Fruit fly (Drosophila melanogaster) whole organism, larva: Measurements from ENCODE around the gene Srg3.

Experiments
- noc ChIP-seq: fragments of 200-800 bp; sonication (Bioruptor generic); optimal IDR thresholded peaks from 3 replicates; lab custom pipeline; 2019; ENCODE audit warnings: missing biosample characterization, mild to moderate bottlenecking, missing genetic modification characterization, moderate library complexity

Srg3 gene

dm6 chr3L:9431848-9432623, 11.0 kb upstream of the Srg3 start:
- TF ChIP-seq noc (tag; lab: Kevin White, UChicago), result no peak

- TF ChIP-seq noc (tag; lab: Kevin White, UChicago), result no peak
Observed at dm6 chr3L:9432810-9433587, 10.0 kb upstream of the Srg3 start.

- no peak for TF ChIP-seq noc (tag; lab: Kevin White, UChicago)
Observed at dm6 chr3L:9435315-9435714, 7.7 kb upstream of the Srg3 start, which contains the start of gene CG42526. TSS of gene CG42526 (minus strand) at chr3L:9435399.

- TF ChIP-seq noc (tag; lab: Kevin White, UChicago), result no peak
Observed at dm6 chr3L:9435831-9436230, 7.2 kb upstream of the Srg3 start.

DNA sequence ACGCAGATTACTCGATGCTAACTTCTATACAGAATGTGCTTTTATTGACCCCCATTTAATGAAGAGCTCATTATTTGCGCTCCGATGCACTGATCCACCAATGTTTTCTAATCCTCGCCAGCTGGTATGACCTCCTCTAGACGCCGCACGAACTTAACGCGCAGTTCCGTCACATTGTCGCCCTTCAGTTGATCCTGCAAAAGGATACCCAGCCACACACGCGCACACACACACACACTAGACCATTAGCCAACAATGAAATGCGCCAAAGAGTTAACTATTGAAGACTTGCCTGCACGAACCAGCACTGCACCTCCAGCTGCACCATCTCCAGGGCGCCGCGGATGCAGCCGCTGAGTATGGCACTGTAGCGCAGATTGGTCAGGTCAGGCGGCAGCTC, 4.2 kb upstream of the Srg3 start:
- TF ChIP-seq noc (tag; lab: Kevin White, UChicago), result no peak

DNA sequence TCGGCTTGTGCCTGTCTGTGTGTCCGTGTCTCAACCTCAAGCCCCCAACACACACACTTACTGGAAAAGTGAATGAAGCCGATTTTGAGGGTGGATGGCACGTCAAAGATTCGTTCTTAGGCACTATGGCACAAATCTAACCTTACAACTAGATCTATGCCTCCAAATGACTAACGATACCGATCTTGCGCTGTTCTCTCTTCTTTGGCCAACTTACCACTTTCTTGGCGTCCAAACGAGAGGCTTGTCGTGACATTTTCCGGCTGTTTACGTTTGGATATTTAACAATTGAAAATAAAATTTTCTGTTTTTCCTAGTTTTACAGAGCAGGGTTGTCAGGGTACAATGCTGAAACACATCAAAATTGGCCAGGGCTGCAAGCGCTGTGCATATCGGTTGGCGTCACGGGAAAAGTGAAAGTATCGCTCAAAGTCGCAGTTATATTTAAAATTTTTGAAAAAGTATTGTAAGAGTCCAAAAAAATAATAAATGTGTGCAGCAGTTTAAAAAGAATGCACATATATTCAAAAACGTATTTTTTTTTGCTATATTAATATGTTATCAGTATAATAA, 1.0 kb upstream of the Srg3 start, which contains the start of the genes Bet3 and Nf-YA:
TSS of gene Bet3 (minus strand) at position 361 of the 573 bp plus-strand sequence.
TSS of gene Nf-YA (minus strand) at position 361 of the 573 bp plus-strand sequence.
- TF ChIP-seq noc (tag; lab: Kevin White, UChicago), result no peak

DNA sequence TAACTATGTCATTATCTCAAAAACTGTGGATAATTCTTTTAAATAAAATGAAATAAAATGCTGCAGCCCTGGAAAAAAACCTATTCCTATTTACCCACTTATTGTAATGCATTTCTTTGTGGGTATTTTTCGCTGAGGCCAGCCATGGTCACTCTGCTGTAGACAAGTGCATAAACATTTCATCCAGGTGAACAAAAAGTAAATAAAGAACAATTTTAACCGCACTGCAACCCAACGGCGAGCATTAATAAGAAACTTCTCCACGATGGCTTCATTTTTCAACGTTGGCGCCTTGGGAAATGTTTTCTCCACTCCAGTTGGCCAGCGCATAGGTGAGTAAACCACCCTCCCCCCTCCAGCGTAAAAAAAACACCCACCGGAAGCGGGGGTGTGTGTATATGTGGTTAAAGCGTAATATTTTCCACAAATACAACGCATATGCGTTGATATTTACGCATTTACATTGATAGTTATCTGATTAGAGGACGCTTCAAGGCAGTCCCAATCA, 3.8 kb downstream of the Srg3 start, which contains the start of gene CG3529:
TSS of gene CG3529 (plus strand) at position 134 of the 508 bp plus-strand sequence.
- TF ChIP-seq noc (tag; lab: Kevin White, UChicago), result peak; percentile 11

- TF ChIP-seq noc (tag; lab: Kevin White, UChicago), result peak; percentile 64
Observed at dm6 chr3L:9447239-9447777, 4.3 kb downstream of the Srg3 start.

DNA sequence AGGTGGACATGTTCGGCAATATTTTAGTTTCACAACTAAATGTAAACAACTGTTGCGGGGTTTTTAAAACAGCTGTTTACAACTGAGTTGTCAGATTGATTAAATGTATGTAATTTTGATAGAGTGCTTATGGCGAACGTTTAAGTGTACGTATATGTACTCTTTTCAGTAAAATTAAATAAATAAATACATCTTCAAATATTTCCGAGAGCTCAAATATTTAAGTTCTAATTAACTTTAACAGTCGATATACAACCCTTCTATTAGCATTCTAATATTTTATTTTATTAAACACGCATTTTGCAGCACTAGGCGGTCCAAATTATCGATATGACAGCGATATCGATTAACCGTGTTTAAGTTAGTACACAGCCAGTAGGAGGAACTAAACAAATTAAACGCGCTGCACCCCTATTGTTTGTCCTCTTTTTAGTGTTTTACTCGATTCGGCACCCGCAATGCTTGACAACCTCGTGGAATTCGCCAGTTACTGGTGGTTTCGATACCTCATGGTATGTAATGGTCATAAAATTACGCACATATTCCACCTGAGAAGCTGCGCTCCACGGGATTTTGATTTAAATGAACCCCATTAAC, 8.6 kb downstream of the Srg3 start, which contains the start of the genes CG3448 and ghi:
TSS of gene CG3448 (minus strand) at position 51 of the 597 bp plus-strand sequence.
TSS of gene ghi (plus strand) at position 355 of the 597 bp plus-strand sequence.
- TF ChIP-seq noc (tag; lab: Kevin White, UChicago), result peak; percentile 56

DNA sequence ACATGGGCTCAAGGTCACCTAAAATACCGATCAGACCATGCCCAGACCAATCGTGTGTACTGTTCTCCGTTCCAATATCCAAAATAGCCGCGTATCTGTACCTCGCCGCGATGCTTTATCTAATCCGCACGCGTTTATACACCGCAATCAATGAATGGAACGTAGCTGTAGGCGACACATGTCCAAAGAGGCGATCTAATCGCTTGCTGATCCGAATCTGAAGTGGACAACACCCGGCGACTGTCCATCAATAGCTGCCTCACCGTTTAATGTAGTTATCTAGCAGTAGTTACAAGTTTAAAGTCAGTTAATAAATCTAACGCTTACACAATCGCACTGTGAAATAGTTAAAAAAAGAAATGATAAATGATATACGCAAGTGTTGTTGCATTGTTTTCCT, 9.4 kb downstream of the Srg3 start:
- TF ChIP-seq noc (tag; lab: Kevin White, UChicago), result no peak

- TF ChIP-seq noc (tag; lab: Kevin White, UChicago), result no peak
Observed at dm6 chr3L:9455819-9456388, 12.9 kb downstream of the Srg3 start, which contains the start of the genes phol and CG3552. TSS of gene phol (minus strand) at chr3L:9456281. TSS of gene CG3552 (plus strand) at chr3L:9456318.

- no peak for TF ChIP-seq noc (tag; lab: Kevin White, UChicago)
Observed at dm6 chr3L:9456389-9456788, 13.4 kb downstream of the Srg3 start.

- TF ChIP-seq noc (tag; lab: Kevin White, UChicago), result peak; percentile 99
Observed at dm6 chr3L:9457619-9458092, 14.6 kb downstream of the Srg3 start, which contains the start of gene CG3437. TSS of gene CG3437 (minus strand) at chr3L:9457669.
